Worm (Caenorhabditis elegans) whole organism, L4/young adult: ENCODE results near the gene fmo-3.

Experiments used
- W03F9.2 ChIP-seq: fragments of 150-350 bp; optimal IDR thresholded peaks from 2 replicates; lab custom pipeline; 2014; ENCODE audit warnings: missing biosample characterization, missing genetic modification characterization
- dao-5 ChIP-seq: sonication (generic microtip); optimal IDR thresholded peaks from 2 replicates; lab custom pipeline; 2016; ENCODE audit warnings: missing genotype, missing genetic modification characterization, moderate library complexity, missing compliant biosample characterization
- him-1 ChIP-seq: sonication (generic microtip); optimal IDR thresholded peaks from 2 replicates; lab custom pipeline; 2016; ENCODE audit warnings: missing genotype, missing genetic modification reagents, missing genetic modification characterization, missing compliant biosample characterization

DNA sequence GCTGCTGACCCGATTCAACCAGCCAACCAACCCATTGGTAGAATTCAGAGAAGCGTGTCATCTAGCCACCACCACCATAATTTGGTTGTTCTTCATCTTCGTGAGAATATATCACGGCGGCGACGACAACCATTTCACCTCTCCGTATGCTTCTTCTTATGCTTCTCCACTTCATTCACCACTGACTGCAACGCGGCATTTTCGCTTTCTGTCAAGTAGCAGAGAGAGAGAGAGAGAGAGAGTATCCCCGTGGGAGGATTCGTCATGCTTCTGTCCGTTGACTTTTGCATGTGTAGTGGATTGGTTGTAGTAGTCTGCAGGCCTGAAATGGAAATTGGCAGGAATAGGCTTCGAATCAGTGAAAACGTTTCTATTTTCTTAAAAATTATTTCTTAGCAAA lies 22.6 kb upstream of the fmo-3 start:
- TF ChIP-seq dao-5 (no peak), him-1 (tag; lab: Kevin White, UChicago) (no peak), W03F9.2 (tag; lab: Kevin White, UChicago) (no peak)
